Fruit fly (Drosophila melanogaster) whole organism, embryonic: Measurements from ENCODE around the gene CG31161.

Experiments used
- Bgb ChIP-seq: fragments of 200-800 bp; sonication (Bioruptor generic); IDR thresholded peaks from 2 replicates; pipeline ENCODE4 v1.3.6; 2022; ENCODE audit warnings: missing biosample characterization, missing genetic modification characterization; ENCODE audit not compliant: partially characterized antibody
- CG10267 ChIP-seq: fragments of 200-800 bp; sonication (Bioruptor generic); optimal IDR thresholded peaks from 2 replicates; lab custom pipeline; 2018; ENCODE audit warnings: missing biosample characterization, mild to moderate bottlenecking, missing genetic modification characterization, moderate library complexity
- CG10979 ChIP-seq: fragments of 200-800 bp; sonication (Bioruptor generic); optimal IDR thresholded peaks from 2 replicates; lab custom pipeline; 2018; ENCODE audit warnings: missing biosample characterization, mild to moderate bottlenecking, missing genetic modification characterization, moderate library complexity
- CG11560 ChIP-seq: fragments of 200-800 bp; sonication (Bioruptor generic); IDR thresholded peaks from 3 replicates; pipeline ENCODE4 v1.3.6; 2022; ENCODE audit warnings: missing biosample characterization, missing genetic modification characterization
- CG12659 ChIP-seq: fragments of 200-800 bp; sonication (Bioruptor generic); optimal IDR thresholded peaks from 3 replicates; lab custom pipeline; 2017; ENCODE audit warnings: mild to moderate bottlenecking, missing biosample characterization, missing genetic modification reagents, missing genetic modification characterization
- CG14710 ChIP-seq: fragments of 200-800 bp; sonication (Bioruptor generic); optimal IDR thresholded peaks from 3 replicates; lab custom pipeline; 2019; ENCODE audit warnings: missing biosample characterization, mild to moderate bottlenecking, missing genetic modification characterization, moderate library complexity
- CG14860 ChIP-seq: fragments of 200-800 bp; sonication (Bioruptor generic); IDR thresholded peaks from 3 replicates; pipeline ENCODE4 v1.3.6; 2022; ENCODE audit warnings: missing biosample characterization, missing genetic modification characterization; ENCODE audit not compliant: partially characterized antibody
- CG15073 ChIP-seq: fragments of 200-800 bp; sonication (Bioruptor generic); optimal IDR thresholded peaks from 2 replicates; lab custom pipeline; 2016; ENCODE audit warnings: missing biosample characterization, missing genetic modification characterization
- CG1529 ChIP-seq: fragments of 200-800 bp; sonication (Bioruptor generic); optimal IDR thresholded peaks from 3 replicates; lab custom pipeline; 2018; ENCODE audit warnings: missing biosample characterization, missing genetic modification characterization
- CG18262 ChIP-seq: fragments of 200-800 bp; optimal IDR thresholded peaks from 3 replicates; lab custom pipeline; 2019; ENCODE audit warnings: missing biosample characterization, mild to moderate bottlenecking, missing genetic modification characterization, moderate library complexity
- CG4617 ChIP-seq: fragments of 200-800 bp; sonication (Bioruptor generic); optimal IDR thresholded peaks from 3 replicates; lab custom pipeline; 2016; ENCODE audit warnings: missing biosample characterization, missing genetic modification characterization, borderline replicate concordance
- CG4730 ChIP-seq: fragments of 200-800 bp; sonication (Bioruptor generic); IDR thresholded peaks from 2 replicates; pipeline ENCODE4 v1.3.6; 2022; ENCODE audit warnings: missing biosample characterization, missing genetic modification characterization
- CG5180 ChIP-seq: fragments of 200-800 bp; sonication (Bioruptor generic); optimal IDR thresholded peaks from 3 replicates; lab custom pipeline; 2017; ENCODE audit warnings: missing biosample characterization, missing genetic modification characterization, mild to moderate bottlenecking, moderate library complexity, missing genetic modification reagents
- CG6175 ChIP-seq: fragments of 200-800 bp; sonication (Bioruptor generic); IDR thresholded peaks from 3 replicates; pipeline ENCODE4 v1.3.6; 2022; ENCODE audit warnings: missing biosample characterization, missing genetic modification characterization
- CG6791 ChIP-seq: fragments of 200-800 bp; sonication (Bioruptor generic); IDR thresholded peaks from 3 replicates; pipeline ENCODE4 v1.3.6; 2022; ENCODE audit warnings: missing biosample characterization, missing genetic modification characterization; ENCODE audit not compliant: partially characterized antibody
- CG8944 ChIP-seq: fragments of 200-800 bp; sonication (Bioruptor generic); optimal IDR thresholded peaks from 3 replicates; lab custom pipeline; 2016; ENCODE audit warnings: missing biosample characterization, missing genetic modification characterization
- CG9797 ChIP-seq: fragments of 200-800 bp; sonication (Bioruptor generic); optimal IDR thresholded peaks from 3 replicates; lab custom pipeline; 2018; ENCODE audit warnings: missing biosample characterization, mild to moderate bottlenecking, missing genetic modification characterization
- CTCF ChIP-seq: fragments of 200-800 bp; sonication (Bioruptor generic); optimal IDR thresholded peaks from 2 replicates; lab custom pipeline; 2017; ENCODE audit warnings: missing biosample characterization, mild to moderate bottlenecking, missing genetic modification characterization, moderate library complexity
- Dref ChIP-seq: fragments of 200-800 bp; sonication (Bioruptor generic); IDR thresholded peaks from 2 replicates; pipeline ENCODE4 v1.3.6; 2022; ENCODE audit warnings: missing biosample characterization, missing genetic modification characterization
- Drgx ChIP-seq: fragments of 200-800 bp; sonication (Bioruptor generic); IDR thresholded peaks from 2 replicates; pipeline ENCODE4 v1.3.6; 2022; ENCODE audit warnings: missing biosample characterization, missing genetic modification characterization
- E2f1 ChIP-seq: fragments of 200-800 bp; sonication (Bioruptor generic); IDR thresholded peaks from 2 replicates; pipeline ENCODE4 v1.3.6; 2022; ENCODE audit warnings: missing biosample characterization, missing genetic modification characterization
- E2f2 ChIP-seq: fragments of 200-800 bp; sonication (Bioruptor generic); IDR thresholded peaks from 2 replicates; pipeline ENCODE4 v1.3.6; 2022; ENCODE audit warnings: missing biosample characterization, missing genetic modification characterization
- ERR ChIP-seq: fragments of 200-800 bp; sonication (Bioruptor generic); optimal IDR thresholded peaks from 2 replicates; lab custom pipeline; 2016; ENCODE audit warnings: missing biosample characterization, missing genetic modification characterization
- Ets65A ChIP-seq: fragments of 200-800 bp; sonication (Bioruptor generic); peaks from one replicate; lab custom pipeline; 2016; ENCODE audit warnings: missing biosample characterization, missing genetic modification characterization
- Ets97D ChIP-seq: fragments of 200-800 bp; sonication (Bioruptor generic); optimal IDR thresholded peaks from 3 replicates; lab custom pipeline; 2016; ENCODE audit warnings: missing biosample characterization, missing genetic modification characterization
- H2.0 ChIP-seq: fragments of 200-800 bp; sonication (Bioruptor generic); IDR thresholded peaks from 2 replicates; pipeline ENCODE4 v1.3.6; 2022; ENCODE audit warnings: missing biosample characterization, missing genetic modification characterization
- Med ChIP-seq: fragments of 200-800 bp; sonication (Bioruptor generic); peaks from one replicate; lab custom pipeline; 2016; ENCODE audit warnings: missing biosample characterization, missing genetic modification characterization, mild to moderate bottlenecking, inconsistent platforms, moderate library complexity
- Neu2 ChIP-seq: fragments of 200-800 bp; sonication (Bioruptor generic); optimal IDR thresholded peaks from 3 replicates; lab custom pipeline; 2016; ENCODE audit warnings: missing biosample characterization, missing genetic modification characterization, borderline replicate concordance
- Opbp ChIP-seq: fragments of 200-800 bp; sonication (Bioruptor generic); IDR thresholded peaks from 3 replicates; pipeline ENCODE4 v1.3.6; 2022; ENCODE audit warnings: missing biosample characterization, missing genetic modification characterization; ENCODE audit not compliant: partially characterized antibody
- Pdp1 ChIP-seq, 2 experiments: fragments of 200-800 bp; sonication (Bioruptor generic); optimal IDR thresholded peaks; 3 replicates each; lab custom pipeline; 2016; ENCODE audit warnings: missing biosample characterization in 2 of 2, missing genetic modification characterization in 2 of 2, mild to moderate bottlenecking in 1 of 2, moderate library complexity in 1 of 2
- Sry-δ ChIP-seq: fragments of 200-800 bp; sonication (Bioruptor generic); optimal IDR thresholded peaks from 2 replicates; lab custom pipeline; 2016; ENCODE audit warnings: missing biosample characterization, missing genetic modification characterization
- crol ChIP-seq: fragments of 200-800 bp; sonication (Bioruptor generic); IDR thresholded peaks from 2 replicates; pipeline ENCODE4 v1.3.6; 2022; ENCODE audit warnings: missing biosample characterization, missing genetic modification characterization
- exex ChIP-seq: fragments of 200-800 bp; sonication (Bioruptor generic); optimal IDR thresholded peaks from 4 replicates; lab custom pipeline; 2018; ENCODE audit warnings: missing biosample characterization, mild to moderate bottlenecking, missing genetic modification characterization, moderate library complexity
- eyg ChIP-seq: fragments of 200-800 bp; sonication (Bioruptor generic); optimal IDR thresholded peaks from 3 replicates; lab custom pipeline; 2016; ENCODE audit warnings: missing biosample characterization, missing genetic modification characterization
- gfzf ChIP-seq: fragments of 200-800 bp; sonication (Bioruptor generic); optimal IDR thresholded peaks from 2 replicates; lab custom pipeline; 2016; ENCODE audit warnings: missing biosample characterization, mild to moderate bottlenecking, missing genetic modification characterization, moderate library complexity
- grau ChIP-seq: fragments of 200-800 bp; optimal IDR thresholded peaks from 3 replicates; lab custom pipeline; 2019; ENCODE audit warnings: missing biosample characterization, mild to moderate bottlenecking, missing genetic modification characterization, moderate library complexity
- hkb ChIP-seq, 2 experiments: fragments of 200-800 bp in 1 of 2; fragments of >200 bp in 1 of 2; sonication (Bioruptor generic) in 1 of 2; IDR thresholded peaks in 1 of 2; optimal IDR thresholded peaks in 1 of 2; 2 replicates each; pipeline versions ENCODE4 v1.3.6 to Lab custom; 2017 to 2022; ENCODE audit warnings: missing biosample characterization in 1 of 2, missing genetic modification characterization in 1 of 2
- kay ChIP-seq: fragments of 200-800 bp; sonication (Bioruptor generic); optimal IDR thresholded peaks from 2 replicates; lab custom pipeline; 2016; ENCODE audit warnings: missing biosample characterization, missing genetic modification characterization
- lab ChIP-seq: fragments of 200-800 bp; sonication (Bioruptor generic); optimal IDR thresholded peaks from 3 replicates; lab custom pipeline; 2017; ENCODE audit warnings: missing biosample characterization, missing genetic modification characterization, mild to moderate bottlenecking, moderate library complexity, missing genetic modification reagents
- sens ChIP-seq: fragments of 200-800 bp; sonication (Bioruptor generic); peaks from one replicate; lab custom pipeline; 2016; ENCODE audit warnings: missing biosample characterization, missing genetic modification characterization
- stwl ChIP-seq: fragments of 200-800 bp; sonication (Bioruptor generic); optimal IDR thresholded peaks from 3 replicates; lab custom pipeline; 2018; ENCODE audit warnings: missing biosample characterization, mild to moderate bottlenecking, missing genetic modification characterization, moderate library complexity
- sug ChIP-seq: fragments of 200-800 bp; optimal IDR thresholded peaks from 2 replicates; lab custom pipeline; 2019; ENCODE audit warnings: missing biosample characterization, mild to moderate bottlenecking, missing genetic modification characterization, moderate library complexity
- vvl ChIP-seq: fragments of 200-800 bp; sonication (Bioruptor generic); IDR thresholded peaks from 2 replicates; pipeline ENCODE4 v1.3.6; 2022; ENCODE audit warnings: missing biosample characterization, missing genetic modification characterization
- wdn ChIP-seq: fragments of 200-800 bp; sonication (Bioruptor generic); IDR thresholded peaks from 2 replicates; pipeline ENCODE4 v1.3.6; 2022; ENCODE audit warnings: missing biosample characterization, missing genetic modification characterization
- zfh2 ChIP-seq: fragments of 200-800 bp; sonication (Bioruptor generic); optimal IDR thresholded peaks from 2 replicates; lab custom pipeline; 2016; ENCODE audit warnings: missing biosample characterization, missing genetic modification characterization

CG31161 gene

DNA sequence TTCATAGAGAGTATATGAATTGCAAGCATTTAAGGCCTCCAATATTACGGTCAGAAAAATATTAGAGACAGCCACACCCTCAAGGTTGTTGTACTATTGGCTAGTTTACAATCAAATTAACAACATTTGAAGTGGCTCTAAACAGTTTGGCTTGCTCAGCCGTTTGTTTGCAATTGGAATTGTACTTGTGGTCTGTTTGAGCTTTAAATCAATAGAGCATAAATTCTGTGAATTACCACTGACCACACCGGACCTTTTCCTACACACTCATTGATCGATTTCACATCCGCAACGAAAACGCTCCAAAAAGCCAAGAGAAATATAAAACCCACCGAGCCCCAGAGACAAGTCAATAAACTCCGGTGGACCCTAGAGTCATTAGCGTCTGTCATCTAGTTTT lies 42.7 kb upstream of the CG31161 start (continued):
- TF ChIP-seq CG1529 (GFP tag; lab: Kevin White, UChicago) (peak; percentile 34), eyg (GFP tag; lab: Kevin White, UChicago) (no peak), H2.0 (GFP tag; lab: Robert Waterston, UW) (no peak), CG15073 (GFP tag; lab: Kevin White, UChicago) (no peak), kay (GFP tag; lab: Kevin White, UChicago) (no peak), CG14710 (tag; lab: Kevin White, UChicago) (no peak), lab (GFP tag; lab: Kevin White, UChicago) (peak; percentile 51), crol (no peak), wdn (GFP tag; lab: Robert Waterston, UW) (no peak), CG4730 (GFP tag; lab: Robert Waterston, UW) (no peak)

DNA sequence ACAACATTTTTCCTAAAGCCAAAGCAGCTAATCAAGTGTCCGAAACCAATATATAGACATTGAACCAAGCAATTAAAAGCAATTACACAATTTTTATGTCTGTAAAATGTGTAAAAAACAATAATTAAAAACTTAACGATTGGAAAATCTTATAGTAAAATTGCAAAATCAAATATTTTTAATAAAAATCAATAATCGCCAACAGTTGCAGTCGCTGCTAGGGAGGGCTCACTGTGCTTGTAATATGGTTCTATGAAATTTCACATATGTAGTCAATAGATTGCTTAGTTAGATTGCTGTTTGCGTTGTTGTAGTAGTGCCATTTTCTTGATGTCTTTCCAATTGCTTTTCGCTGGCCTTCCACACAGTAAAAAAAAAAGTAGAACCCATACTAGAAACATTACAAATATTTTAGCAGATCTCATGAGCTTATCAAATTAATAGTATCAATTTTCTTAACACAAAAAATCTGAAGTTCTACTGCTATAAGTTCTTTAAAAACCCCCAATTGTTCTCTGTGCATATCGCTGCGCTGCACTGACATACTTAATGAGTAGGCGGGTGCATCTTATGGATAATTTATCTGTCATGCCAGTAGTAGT lies 40.1 kb upstream of the CG31161 start:
- peak; percentile 6 for TF ChIP-seq Med
- peak; percentile 26 for TF ChIP-seq grau (tag; lab: Kevin White, UChicago)
- TF ChIP-seq sens (GFP tag; lab: Kevin White, UChicago) = peak; percentile 59
- TF ChIP-seq Drgx = peak; percentile 34; the same call in 1 of the 2 replicates
- peak in 1 of 2 experiments; percentile 13 for TF ChIP-seq Pdp1 (GFP tag; optimal IDR thresholded peaks at IDR 0.05; lab: Kevin White, UChicago)
- no peak for TF ChIP-seq wdn (GFP tag; lab: Robert Waterston, UW)
- no peak for TF ChIP-seq Sry-δ (GFP tag; lab: Kevin White, UChicago)
- peak; percentile 25 for TF ChIP-seq Ets65A

DNA sequence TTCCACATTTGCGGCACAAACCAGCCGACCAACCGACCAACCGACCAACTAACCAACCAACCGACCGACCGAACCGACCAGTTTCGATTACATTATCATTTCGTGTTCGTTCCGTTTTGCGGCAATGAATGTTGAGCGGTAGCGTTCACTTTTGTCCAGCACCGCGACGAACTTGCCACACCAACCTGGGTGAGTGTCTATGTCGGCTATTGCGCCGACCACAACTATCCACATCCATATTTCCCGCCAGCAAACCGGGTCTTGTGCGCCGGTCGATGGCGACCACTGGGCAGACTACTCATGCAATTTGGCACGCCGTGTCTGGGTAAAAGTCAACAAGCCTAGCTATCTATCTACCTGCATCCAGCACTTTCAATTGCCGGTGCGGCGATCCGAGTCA lies 39.3 kb upstream of the CG31161 start:
- peak; percentile 55; the same call in 1 of the 3 replicates for TF ChIP-seq CG6175 (GFP tag; lab: Robert Waterston, UW)
- TF ChIP-seq hkb (optimal IDR thresholded peaks at IDR 0.05; lab: Kevin White, UChicago) = no peak
- no peak for TF ChIP-seq hkb (GFP tag; IDR thresholded peaks at IDR 0.05; lab: Robert Waterston, UW)
- TF ChIP-seq CG5180 (GFP tag; lab: Kevin White, UChicago) = peak; percentile 73

DNA sequence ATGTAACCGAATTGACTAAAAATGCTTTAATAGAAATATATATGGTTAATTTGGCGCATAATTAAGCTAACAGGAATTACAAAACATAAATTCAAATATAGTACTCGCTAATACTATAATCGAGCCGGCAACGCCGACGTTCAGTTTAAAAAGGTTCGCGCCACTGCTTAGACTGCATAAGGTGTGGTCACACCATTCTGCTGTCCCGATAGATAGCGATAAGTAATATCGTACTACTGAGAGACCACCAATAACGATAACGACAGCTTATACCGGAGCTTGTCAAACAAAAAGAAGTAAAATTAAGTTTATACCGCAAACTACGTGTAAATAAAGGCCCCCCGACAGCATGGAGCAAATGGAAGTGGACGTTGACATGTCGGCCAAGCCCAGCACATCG lies 35.8 kb upstream of the CG31161 start, which contains the start of gene CSN6:
Gene CSN6 (plus strand): TSS at position 228 of the 400 bp plus-strand sequence.
- TF ChIP-seq CG14710 (tag; lab: Kevin White, UChicago) (peak; percentile 99), sug (tag; lab: Kevin White, UChicago) (peak; percentile 53), Neu2 (GFP tag; lab: Kevin White, UChicago) (no peak), CG10979 (tag; lab: Kevin White, UChicago) (peak; percentile 13), Opbp (peak; percentile 88), E2f1 (GFP tag; lab: Robert Waterston, UW) (no peak), CG11560 (tag; lab: Robert Waterston, UW) (peak; percentile 22; the same call in 1 of the 3 replicates), Med (peak; percentile 90), CG14860 (GFP tag; lab: Robert Waterston, UW) (peak; percentile 78), CG18262 (tag; lab: Kevin White, UChicago) (no peak), gfzf (GFP tag; lab: Kevin White, UChicago) (peak; percentile 72), CG12659 (GFP tag; lab: Kevin White, UChicago) (peak; percentile 53), exex (peak; percentile 14), CG10267 (tag; lab: Kevin White, UChicago) (peak; percentile 61), CG9797 (peak; percentile 93), Bgb (peak; percentile 92), CTCF (GFP tag; lab: Kevin White, UChicago) (peak; percentile 25), Dref (peak; percentile 93), ERR (GFP tag; lab: Kevin White, UChicago) (peak; percentile 18), stwl (tag; lab: Kevin White, UChicago) (peak; percentile 89), E2f2 (GFP tag; lab: Robert Waterston, UW) (peak; percentile 91), vvl (GFP tag; lab: Robert Waterston, UW) (peak; percentile 31; the same call in 1 of the 2 replicates), CG8944 (GFP tag; lab: Kevin White, UChicago) (no peak), Ets97D (GFP tag; lab: Kevin White, UChicago) (peak; percentile 60), CG4617 (GFP tag; lab: Kevin White, UChicago) (peak; percentile 37), CG6791 (GFP tag; lab: Robert Waterston, UW) (peak; percentile 90), zfh2 (GFP tag; lab: Kevin White, UChicago) (peak; percentile 4)
